6 worm cellular contexts compared by ENCODE assay signal in genomic region chrIII:1622329-1622728, ce11.
A peak's percentile ranks its signal among the peaks of the same experiment; 100 is the strongest.
TF ChIP-seq lines count a peak whose summit lies in the region.

No protein-coding gene starts in this region.

TF ChIP-seq in whole organism, L1 larva, 84 proteins besides CTCF, POLR2A, EP300 and RAD21 (continues in another document):
- TF ChIP-seq blmp-1 (tag; optimal IDR thresholded peaks at IDR 0.05; lab: Kevin White, UChicago) (peak; percentile 25), dpl-1 (GFP tag; optimal IDR thresholded peaks at IDR 0.05; lab: Kevin White, UChicago) (no peak), nhr-77 (tag; optimal IDR thresholded peaks at IDR 0.05; lab: Kevin White, UChicago) (no peak), lin-15B (tag; optimal IDR thresholded peaks at IDR 0.05; lab: Kevin White, UChicago) (no peak), grh-1 (GFP tag; IDR thresholded peaks at IDR 0.05; lab: Robert Waterston, UW) (no peak), elt-2 (tag; optimal IDR thresholded peaks at IDR 0.05; lab: Kevin White, UChicago) (peak; percentile 42), zip-4 (GFP tag; optimal IDR thresholded peaks at IDR 0.05; lab: Kevin White, UChicago) (no peak), ceh-88 (GFP tag; IDR thresholded peaks at IDR 0.05; lab: Robert Waterston, UW) (no peak), unc-86 (tag; optimal IDR thresholded peaks at IDR 0.05; lab: Kevin White, UChicago) (no peak), nhr-71 (tag; optimal IDR thresholded peaks at IDR 0.05; lab: Kevin White, UChicago) (peak; percentile 79), lir-3 (tag; optimal IDR thresholded peaks at IDR 0.05; lab: Kevin White, UChicago; ENCODE audit: poor library complexity) (no peak), lin-13 (GFP tag; optimal IDR thresholded peaks at IDR 0.05; lab: Kevin White, UChicago) (no peak), C04F5.9 (tag; optimal IDR thresholded peaks at IDR 0.05; lab: Kevin White, UChicago) (no peak), nhr-28 (tag; optimal IDR thresholded peaks at IDR 0.05; lab: Kevin White, UChicago) (no peak), fkh-10 (GFP tag; optimal IDR thresholded peaks at IDR 0.05; lab: Kevin White, UChicago) (no peak), fkh-8 (tag; optimal IDR thresholded peaks at IDR 0.05; lab: Kevin White, UChicago) (no peak)

TF ChIP-seq in whole organism, L2 larva, 48 proteins besides CTCF, POLR2A, EP300 and RAD21:
- TF ChIP-seq fos-1 (tag; optimal IDR thresholded peaks at IDR 0.05; lab: Kevin White, UChicago) (peak; percentile 45), lin-13 (GFP tag; optimal IDR thresholded peaks at IDR 0.05; lab: Kevin White, UChicago) (peak; percentile 14), nhr-12 (tag; optimal IDR thresholded peaks at IDR 0.05; lab: Kevin White, UChicago) (no peak), lsy-2 (tag; optimal IDR thresholded peaks at IDR 0.05; lab: Kevin White, UChicago) (no peak), sma-9 (GFP tag; optimal IDR thresholded peaks at IDR 0.05; lab: Kevin White, UChicago) (peak; percentile 62), sma-9 (tag; optimal IDR thresholded peaks at IDR 0.05; lab: Kevin White, UChicago) (no peak), crh-2 (tag; optimal IDR thresholded peaks at IDR 0.05; lab: Kevin White, UChicago) (peak; percentile 2)

TF ChIP-seq in whole organism, L3 larva, 47 proteins besides CTCF, POLR2A, EP300 and RAD21 (continues in another document):
- TF ChIP-seq nhr-12 (tag; optimal IDR thresholded peaks at IDR 0.05; lab: Kevin White, UChicago) (no peak), lin-15B (tag; optimal IDR thresholded peaks at IDR 0.05; lab: Kevin White, UChicago) (no peak), ceh-28 (tag; optimal IDR thresholded peaks at IDR 0.05; lab: Kevin White, UChicago) (peak; percentile 14), ztf-11 (tag; optimal IDR thresholded peaks at IDR 0.05; lab: Kevin White, UChicago) (no peak), ZK546.5 (tag; optimal IDR thresholded peaks at IDR 0.05; lab: Kevin White, UChicago) (no peak), elt-2 (tag; optimal IDR thresholded peaks at IDR 0.05; lab: Kevin White, UChicago) (peak; percentile 74), aly-2 (tag; optimal IDR thresholded peaks at IDR 0.05; lab: Kevin White, UChicago) (no peak), ztf-4 (tag; optimal IDR thresholded peaks at IDR 0.05; lab: Kevin White, UChicago) (no peak), hmg-11 (tag; optimal IDR thresholded peaks at IDR 0.05; lab: Kevin White, UChicago) (no peak), skn-1 (tag; optimal IDR thresholded peaks at IDR 0.05; lab: Kevin White, UChicago) (no peak), pqm-1 (tag; optimal IDR thresholded peaks at IDR 0.05; lab: Kevin White, UChicago) (peak; percentile 39), fos-1 (tag; optimal IDR thresholded peaks at IDR 0.05; lab: Kevin White, UChicago) (no peak), ama-1 (optimal IDR thresholded peaks at IDR 0.05; lab: Kevin White, UChicago) (no peak), nhr-77 (tag; optimal IDR thresholded peaks at IDR 0.05; lab: Kevin White, UChicago) (no peak), fkh-2 (tag; optimal IDR thresholded peaks at IDR 0.05; lab: Kevin White, UChicago) (no peak), nfya-1 (tag; optimal IDR thresholded peaks at IDR 0.05; lab: Kevin White, UChicago; ENCODE audit: insufficient read depth) (peak; percentile 41), nhr-67 (tag; optimal IDR thresholded peaks at IDR 0.05; lab: Kevin White, UChicago) (no peak), ceh-82 (tag; optimal IDR thresholded peaks at IDR 0.05; lab: Kevin White, UChicago) (no peak), nhr-11 (tag; optimal IDR thresholded peaks at IDR 0.05; lab: Kevin White, UChicago) (no peak)

TF ChIP-seq in whole organism, L4 larva, 104 proteins besides CTCF, POLR2A, EP300 and RAD21 (continues in another document):
- TF ChIP-seq hif-1 (tag; optimal IDR thresholded peaks at IDR 0.05; lab: Kevin White, UChicago) (peak in 1 of 2 experiments; percentile 1), aha-1 (tag; lab: Kevin White, UChicago) (no peak), lsy-2 (tag; optimal IDR thresholded peaks at IDR 0.05; lab: Kevin White, UChicago) (peak in 1 of 2 experiments; percentile 51), F44E2.7 (GFP tag; IDR thresholded peaks at IDR 0.05; lab: Robert Waterston, UW) (no peak), rbr-2 (tag; optimal IDR thresholded peaks at IDR 0.05; lab: Kevin White, UChicago) (no peak), gei-8 (GFP tag; optimal IDR thresholded peaks at IDR 0.05; lab: Kevin White, UChicago) (no peak), mes-2 (tag; optimal IDR thresholded peaks at IDR 0.05; lab: Kevin White, UChicago; ENCODE audit: poor library complexity, severe bottlenecking) (peak; percentile 33), F26F4.8 (GFP tag; conservative IDR thresholded peaks at IDR 0.05; lab: Robert Waterston, UW) (no peak), vab-7 (GFP tag; IDR thresholded peaks at IDR 0.05; lab: Robert Waterston, UW) (no peak), sdz-12 (GFP tag; optimal IDR thresholded peaks at IDR 0.05; lab: Kevin White, UChicago) (no peak), aly-2 (tag; optimal IDR thresholded peaks at IDR 0.05; lab: Kevin White, UChicago) (no peak), lin-38 (GFP tag; IDR thresholded peaks at IDR 0.05; lab: Robert Waterston, UW) (peak; percentile 36; the same call in 1 of the 2 replicates), ces-1 (GFP tag; optimal IDR thresholded peaks at IDR 0.05; lab: Kevin White, UChicago) (no peak), nhr-28 (tag; optimal IDR thresholded peaks at IDR 0.05; lab: Kevin White, UChicago) (peak; percentile 46), arid-1 (GFP tag; conservative IDR thresholded peaks at IDR 0.05; lab: Robert Waterston, UW) (no peak), hmg-1.1 (GFP tag; IDR thresholded peaks at IDR 0.05; lab: Robert Waterston, UW) (no peak), unc-62 (GFP tag; optimal IDR thresholded peaks at IDR 0.05 in 1 of 2; lab: Kevin White, UChicago) (no peak), unc-62 (tag; optimal IDR thresholded peaks at IDR 0.05; lab: Kevin White, UChicago) (no peak), nhr-111 (GFP tag; optimal IDR thresholded peaks at IDR 0.05; lab: Kevin White, UChicago) (no peak)

TF ChIP-seq in whole organism, late embryonic, 69 proteins besides CTCF, POLR2A, EP300 and RAD21:
- TF ChIP-seq elt-2 (tag; optimal IDR thresholded peaks at IDR 0.05; lab: Kevin White, UChicago) (peak; percentile 41), ceh-30 (tag; optimal IDR thresholded peaks at IDR 0.05; lab: Kevin White, UChicago) (no peak)
TF ChIP-seq in whole organism, late embryonic: peak in this region for 1.

TF ChIP-seq in whole organism, young adult, 124 proteins besides CTCF, POLR2A, EP300 and RAD21:
- no peak for TF ChIP-seq ceh-27 (GFP tag; optimal IDR thresholded peaks at IDR 0.05; lab: Kevin White, UChicago)
- no peak for TF ChIP-seq mxl-1 (tag; optimal IDR thresholded peaks at IDR 0.05; lab: Kevin White, UChicago)
- TF ChIP-seq nhr-120 (GFP tag; IDR thresholded peaks at IDR 0.05; lab: Robert Waterston, UW), result no peak
- no peak for TF ChIP-seq attf-3 (GFP tag; conservative IDR thresholded peaks at IDR 0.05; lab: Robert Waterston, UW)
- no peak for TF ChIP-seq ccch-3 (GFP tag; optimal IDR thresholded peaks at IDR 0.05; lab: Kevin White, UChicago)
- no peak for TF ChIP-seq mel-28 (tag; optimal IDR thresholded peaks at IDR 0.05; lab: Kevin White, UChicago; ENCODE audit: borderline replicate concordance)
- TF ChIP-seq Y53G8AR.9 (GFP tag; conservative IDR thresholded peaks at IDR 0.05; lab: Robert Waterston, UW), result no peak
- no peak for TF ChIP-seq atf-7 (tag; optimal IDR thresholded peaks at IDR 0.05; lab: Kevin White, UChicago)
- no peak for TF ChIP-seq lir-1 (GFP tag; conservative IDR thresholded peaks at IDR 0.05; lab: Robert Waterston, UW)
- no peak for TF ChIP-seq F39B2.1 (GFP tag; IDR thresholded peaks at IDR 0.05; lab: Robert Waterston, UW)
- no peak for TF ChIP-seq nfya-2 (GFP tag; IDR thresholded peaks at IDR 0.05; lab: Robert Waterston, UW)
- TF ChIP-seq lin-40 (tag; optimal IDR thresholded peaks at IDR 0.05; lab: Kevin White, UChicago), result no peak
- peak; percentile 48 for TF ChIP-seq nhr-80 (tag; optimal IDR thresholded peaks at IDR 0.05; lab: Kevin White, UChicago)
- TF ChIP-seq nfyb-1 (GFP tag; IDR thresholded peaks at IDR 0.05; lab: Robert Waterston, UW), result peak; percentile 65
- no peak for TF ChIP-seq Y56A3A.18 (GFP tag; IDR thresholded peaks at IDR 0.05; lab: Robert Waterston, UW)
- TF ChIP-seq F52B5.7 (tag; optimal IDR thresholded peaks at IDR 0.05; lab: Kevin White, UChicago), result no peak
